Worm (Caenorhabditis elegans): ENCODE data around the gene ZK662.6.

ce11 chrX:15721346-15721745, 2.9 kb downstream of the ZK662.6 start, which contains the start of gene ZK662.5:
- TF ChIP-seq ama-1 (optimal IDR thresholded peaks at IDR 0.05) (no peak), ceh-13 (GFP tag; optimal IDR thresholded peaks at IDR 0.05) (no peak), F13C5.2 (tag; optimal IDR thresholded peaks at IDR 0.05) (no peak), flt-1 (GFP tag; IDR thresholded peaks at IDR 0.05) (no peak), B0310.2 (tag; optimal IDR thresholded peaks at IDR 0.05) (no peak), tra-4 (tag; optimal IDR thresholded peaks at IDR 0.05) (no peak), aly-1 (tag; optimal IDR thresholded peaks at IDR 0.05) (no peak)

All from whole organism, early embryonic.